8 worm cellular contexts compared by ENCODE assay signal in the genomic region with DNA sequence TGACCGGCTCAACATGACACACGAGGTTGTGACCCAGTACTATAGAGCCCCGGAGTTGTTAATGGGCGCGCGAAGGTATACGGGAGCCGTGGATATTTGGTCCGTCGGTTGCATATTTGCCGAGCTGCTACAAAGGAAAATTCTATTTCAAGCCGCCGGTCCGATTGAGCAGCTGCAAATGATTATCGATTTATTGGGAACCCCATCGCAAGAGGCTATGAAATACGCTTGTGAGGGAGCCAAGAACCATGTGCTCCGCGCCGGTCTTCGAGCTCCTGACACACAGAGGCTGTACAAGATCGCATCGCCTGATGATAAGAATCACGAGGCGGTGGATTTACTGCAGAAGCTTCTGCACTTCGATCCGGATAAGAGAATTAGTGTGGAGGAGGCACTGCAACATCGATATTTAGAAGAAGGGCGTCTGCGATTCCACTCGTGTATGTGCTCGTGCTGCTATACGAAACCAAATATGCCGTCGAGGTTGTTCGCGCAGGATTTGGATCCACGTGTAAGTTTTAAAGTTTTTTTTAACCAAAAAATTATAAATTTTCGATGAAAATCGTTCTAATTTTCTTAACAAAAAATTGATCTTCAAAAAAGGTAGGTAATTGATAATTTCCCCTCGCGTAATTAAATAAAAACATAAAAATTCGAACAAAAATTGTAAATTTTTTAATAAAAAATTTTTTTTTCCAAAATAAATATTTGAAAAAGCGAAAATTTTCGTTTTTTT.
TF ChIP-seq lines count a peak whose summit lies in the region.

No protein-coding gene starts in this region.

TF ChIP-seq in whole organism, L1 larva, 84 proteins besides CTCF, POLR2A, EP300 and RAD21:
- TF ChIP-seq lin-15B (tag; optimal IDR thresholded peaks at IDR 0.05; lab: Kevin White, UChicago) = no peak
- TF ChIP-seq mab-9 (GFP tag; IDR thresholded peaks at IDR 0.05; lab: Robert Waterston, UW) = no peak
- no peak for TF ChIP-seq snpc-4 (tag; optimal IDR thresholded peaks at IDR 0.05; lab: Kevin White, UChicago)
- peak; percentile 46 for TF ChIP-seq fkh-4 (tag; optimal IDR thresholded peaks at IDR 0.05; lab: Kevin White, UChicago; ENCODE audit: borderline replicate concordance)
- TF ChIP-seq dsc-1 (tag; optimal IDR thresholded peaks at IDR 0.05; lab: Kevin White, UChicago) = peak; percentile 87
- TF ChIP-seq zip-4 (GFP tag; optimal IDR thresholded peaks at IDR 0.05; lab: Kevin White, UChicago) = no peak
- TF ChIP-seq efl-1 (optimal IDR thresholded peaks at IDR 0.05; lab: Kevin White, UChicago) = no peak
- TF ChIP-seq efl-1 (GFP tag; optimal IDR thresholded peaks at IDR 0.05 in 1 of 2; lab: Kevin White, UChicago) = peak in 1 of 2 experiments; percentile 83
- TF ChIP-seq nhr-85 (tag; lab: Kevin White, UChicago) = peak; percentile 50
- TF ChIP-seq ceh-82 (tag; optimal IDR thresholded peaks at IDR 0.05; lab: Kevin White, UChicago) = no peak

TF ChIP-seq in whole organism, L3 larva, 47 proteins besides CTCF, POLR2A, EP300 and RAD21:
- TF ChIP-seq lin-15B (tag; optimal IDR thresholded peaks at IDR 0.05; lab: Kevin White, UChicago) = no peak
- TF ChIP-seq eor-1 (tag; optimal IDR thresholded peaks at IDR 0.05; lab: Kevin White, UChicago) = no peak
- TF ChIP-seq ama-1 (optimal IDR thresholded peaks at IDR 0.05; lab: Kevin White, UChicago) = peak; percentile 46
- TF ChIP-seq snpc-4 (tag; optimal IDR thresholded peaks at IDR 0.05; lab: Kevin White, UChicago) = no peak
- no peak for TF ChIP-seq nhr-23 (tag; optimal IDR thresholded peaks at IDR 0.05; lab: Kevin White, UChicago)

TF ChIP-seq in whole organism, L4 larva, 104 proteins besides CTCF, POLR2A, EP300 and RAD21 (continues in another document):
- TF ChIP-seq aha-1 (tag; lab: Kevin White, UChicago) (peak; percentile 36), ZK337.2 (GFP tag; IDR thresholded peaks at IDR 0.05; lab: Robert Waterston, UW) (0 out of 2 replicates have a peak, but pooled peaks have one; percentile 4), hlh-30 (tag; optimal IDR thresholded peaks at IDR 0.05; lab: Kevin White, UChicago; ENCODE audit: insufficient read depth) (peak; percentile 18), nhr-42 (GFP tag; IDR thresholded peaks at IDR 0.05; lab: Robert Waterston, UW) (peak; percentile 42; the same call in 1 of the 2 replicates), set-16 (GFP tag; IDR thresholded peaks at IDR 0.05; lab: Robert Waterston, UW) (peak; percentile 18; the same call in 1 of the 2 replicates), sdz-12 (GFP tag; optimal IDR thresholded peaks at IDR 0.05; lab: Kevin White, UChicago) (peak; percentile 37), ceh-28 (tag; optimal IDR thresholded peaks at IDR 0.05; lab: Kevin White, UChicago) (no peak), egl-43 (GFP tag; IDR thresholded peaks at IDR 0.05; lab: Robert Waterston, UW) (0 out of 2 replicates have a peak, but pooled peaks have one; percentile 51), unc-62 (GFP tag; optimal IDR thresholded peaks at IDR 0.05 in 1 of 2; lab: Kevin White, UChicago) (peak in 1 of 2 experiments; percentile 54), unc-62 (tag; optimal IDR thresholded peaks at IDR 0.05; lab: Kevin White, UChicago) (no peak)

TF ChIP-seq in whole organism, early embryonic, 17 proteins besides CTCF, POLR2A, EP300 and RAD21:
- no peak for TF ChIP-seq pes-1 (GFP tag; IDR thresholded peaks at IDR 0.05; lab: Robert Waterston, UW)
- peak; percentile 31 for TF ChIP-seq ama-1 (optimal IDR thresholded peaks at IDR 0.05; lab: Kevin White, UChicago)
- no peak for TF ChIP-seq F13C5.2 (tag; optimal IDR thresholded peaks at IDR 0.05; lab: Kevin White, UChicago)
TF ChIP-seq in whole organism, early embryonic: peak in this region for 1.

TF ChIP-seq in whole organism, late embryonic, 69 proteins besides CTCF, POLR2A, EP300 and RAD21:
- TF ChIP-seq madf-2 (tag; optimal IDR thresholded peaks at IDR 0.05; lab: Kevin White, UChicago) (no peak), pha-2 (tag; optimal IDR thresholded peaks at IDR 0.05; lab: Kevin White, UChicago) (no peak), dve-1 (tag; optimal IDR thresholded peaks at IDR 0.05; lab: Kevin White, UChicago) (no peak), ceh-48 (tag; optimal IDR thresholded peaks at IDR 0.05; lab: Kevin White, UChicago) (peak; percentile 24), hlh-13 (GFP tag; optimal IDR thresholded peaks at IDR 0.05; lab: Kevin White, UChicago) (no peak), T23F11.4 (GFP tag; optimal IDR thresholded peaks at IDR 0.05; lab: Kevin White, UChicago) (no peak), elt-4 (tag; optimal IDR thresholded peaks at IDR 0.05; lab: Kevin White, UChicago) (no peak), ceh-22 (tag; optimal IDR thresholded peaks at IDR 0.05; lab: Kevin White, UChicago) (no peak), ztf-16 (tag; optimal IDR thresholded peaks at IDR 0.05; lab: Kevin White, UChicago) (no peak), pat-9 (tag; optimal IDR thresholded peaks at IDR 0.05; lab: Kevin White, UChicago) (no peak), hlh-6 (tag; optimal IDR thresholded peaks at IDR 0.05; lab: Kevin White, UChicago) (peak; percentile 11)

TF ChIP-seq in whole organism, midembryonic, 9 proteins besides CTCF, POLR2A, EP300 and RAD21:
- TF ChIP-seq T22C8.4 (GFP tag; IDR thresholded peaks at IDR 0.05; lab: Robert Waterston, UW) (0 out of 2 replicates have a peak, but pooled peaks have one; percentile 40), flt-1 (GFP tag; IDR thresholded peaks at IDR 0.05; lab: Robert Waterston, UW) (0 out of 2 replicates have a peak, but pooled peaks have one; percentile 23), med-1 (GFP tag; optimal IDR thresholded peaks at IDR 0.05; lab: Kevin White, UChicago; ENCODE audit: insufficient read depth) (no peak), tab-1 (GFP tag; IDR thresholded peaks at IDR 0.05; lab: Robert Waterston, UW) (no peak), ref-1 (GFP tag; conservative IDR thresholded peaks at IDR 0.05; lab: Robert Waterston, UW) (no peak)
TF ChIP-seq in whole organism, midembryonic: peak in this region for 2.

TF ChIP-seq in whole organism, mixed stage, embryonic, 35 proteins besides CTCF, POLR2A, EP300 and RAD21:
- TF ChIP-seq sem-2 (GFP tag; optimal IDR thresholded peaks at IDR 0.05; lab: Kevin White, UChicago) (peak; percentile 18), pha-4 (tag; optimal IDR thresholded peaks at IDR 0.05; lab: Kevin White, UChicago) (no peak)

TF ChIP-seq in whole organism, young adult, 124 proteins besides CTCF, POLR2A, EP300 and RAD21:
- TF ChIP-seq ekl-4 (GFP tag; IDR thresholded peaks at IDR 0.05; lab: Robert Waterston, UW) (0 out of 2 replicates have a peak, but pooled peaks have one; percentile 28), hmg-1.2 (GFP tag; IDR thresholded peaks at IDR 0.05; lab: Robert Waterston, UW) (0 out of 2 replicates have a peak, but pooled peaks have one; percentile 11), zfh-2 (GFP tag; conservative IDR thresholded peaks at IDR 0.05; lab: Robert Waterston, UW) (peak; percentile 47; the same call in 1 of the 2 replicates), mel-28 (tag; optimal IDR thresholded peaks at IDR 0.05; lab: Kevin White, UChicago; ENCODE audit: borderline replicate concordance) (peak; percentile 55), tbp1 (GFP tag; optimal IDR thresholded peaks at IDR 0.05; lab: Kevin White, UChicago) (no peak), ZK185.1 (tag; optimal IDR thresholded peaks at IDR 0.05; lab: Kevin White, UChicago; ENCODE audit: poor library complexity, severe bottlenecking) (no peak), dox-1 (GFP tag; IDR thresholded peaks at IDR 0.05; lab: Robert Waterston, UW) (peak; percentile 55), cebp-1 (GFP tag; IDR thresholded peaks at IDR 0.05; lab: Robert Waterston, UW) (no peak), cebp-1 (tag; optimal IDR thresholded peaks at IDR 0.05; lab: Kevin White, UChicago) (peak; percentile 28)
